Fruit fly (Drosophila melanogaster): Measurements from ENCODE around the gene MagR.
A peak's percentile ranks its signal among the peaks of the same experiment; 100 is the strongest.

Gene MagR

DNA sequence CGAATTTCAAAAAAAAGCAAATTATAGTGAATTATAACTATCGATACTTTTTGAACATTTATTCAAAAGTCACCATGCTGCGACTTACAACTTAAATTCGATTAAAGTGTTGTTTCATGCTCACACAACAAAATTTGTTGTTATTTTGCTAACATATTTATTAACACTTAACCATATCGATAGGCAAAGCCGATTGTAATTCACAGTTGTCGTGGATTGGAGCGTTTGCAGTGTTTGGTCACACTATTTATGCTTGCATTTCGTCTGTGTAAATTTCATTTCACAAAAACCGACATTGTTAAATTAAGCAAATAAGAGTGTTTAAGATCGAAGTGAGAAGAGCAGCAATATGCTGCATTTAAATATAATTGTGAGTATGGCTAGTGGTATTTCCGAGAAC, 21.7 kb upstream of the MagR start, which contains the start of gene HUWE1 (continued):
- TF ChIP-seq CG2120 (GFP tag; optimal IDR thresholded peaks at IDR 0.05) (peak; percentile 63), CG18011 (GFP tag; optimal IDR thresholded peaks at IDR 0.05) (no peak), CG6683 (GFP tag; optimal IDR thresholded peaks at IDR 0.05) (no peak), gem (tag; optimal IDR thresholded peaks at IDR 0.05) (no peak), CG4707 (GFP tag; optimal IDR thresholded peaks at IDR 0.05) (no peak), eve (GFP tag; optimal IDR thresholded peaks at IDR 0.05) (no peak), toy (GFP tag; IDR thresholded peaks at IDR 0.05) (no peak), chn (GFP tag; optimal IDR thresholded peaks at IDR 0.05) (no peak), CG14965 (GFP tag; optimal IDR thresholded peaks at IDR 0.05; ENCODE audit: borderline replicate concordance) (no peak), inv (GFP tag; IDR thresholded peaks at IDR 0.05; ENCODE audit: partially characterized antibody) (peak; percentile 72), otp (GFP tag; IDR thresholded peaks at IDR 0.05) (no peak), CHES-1-like (GFP tag; optimal IDR thresholded peaks at IDR 0.05) (peak; percentile 43), D19B (GFP tag; optimal IDR thresholded peaks at IDR 0.05) (no peak), Dip3 (GFP tag; optimal IDR thresholded peaks at IDR 0.05) (no peak), CG7987 (GFP tag; optimal IDR thresholded peaks at IDR 0.05) (peak; percentile 27), fu2 (GFP tag; optimal IDR thresholded peaks at IDR 0.05) (no peak), cas (GFP tag; IDR thresholded peaks at IDR 0.05) (no peak), Dp (GFP tag; optimal IDR thresholded peaks at IDR 0.05) (peak; percentile 68), nom (GFP tag; optimal IDR thresholded peaks at IDR 0.05) (peak; percentile 32), Bgb (GFP tag; IDR thresholded peaks at IDR 0.05; ENCODE audit: partially characterized antibody) (peak; percentile 79), CG12391 (tag; optimal IDR thresholded peaks at IDR 0.05) (peak; percentile 37), HLH54F (GFP tag; optimal IDR thresholded peaks at IDR 0.05) (peak; percentile 34), Dref (GFP tag; IDR thresholded peaks at IDR 0.05) (peak; percentile 82), unc-4 (GFP tag; IDR thresholded peaks at IDR 0.05; ENCODE audit: partially characterized antibody) (peak; percentile 86), Nf-YB (GFP tag; optimal IDR thresholded peaks at IDR 0.05) (no peak), Antp (GFP tag; optimal IDR thresholded peaks at IDR 0.05) (no peak), stwl (tag; optimal IDR thresholded peaks at IDR 0.05) (peak; percentile 87), gfzf (GFP tag; optimal IDR thresholded peaks at IDR 0.05) (peak; percentile 86), CG4820 (GFP tag; optimal IDR thresholded peaks at IDR 0.05) (no peak), CG10543 (GFP tag; optimal IDR thresholded peaks at IDR 0.05) (no peak), ci (GFP tag; IDR thresholded peaks at IDR 0.05) (no peak), sens-2 (GFP tag; IDR thresholded peaks at IDR 0.05) (no peak), CG3163 (GFP tag; optimal IDR thresholded peaks at IDR 0.05) (peak; percentile 33), CG8944 (GFP tag; optimal IDR thresholded peaks at IDR 0.05) (no peak), CG15601 (tag; optimal IDR thresholded peaks at IDR 0.05) (peak; percentile 69), CG12219 (GFP tag; optimal IDR thresholded peaks at IDR 0.05) (no peak), CG30020 (tag; optimal IDR thresholded peaks at IDR 0.05) (peak; percentile 54), ato (GFP tag; IDR thresholded peaks at IDR 0.05; ENCODE audit: partially characterized antibody) (peak; percentile 61; the same call in 1 of the 2 replicates), zen2 (GFP tag; IDR thresholded peaks at IDR 0.05; ENCODE audit: partially characterized antibody) (peak; percentile 58; the same call in 2 of the 3 replicates), Atf6 (GFP tag; IDR thresholded peaks at IDR 0.05) (no peak), Sox102F (GFP tag; optimal IDR thresholded peaks at IDR 0.05) (no peak), CG15073 (GFP tag; optimal IDR thresholded peaks at IDR 0.05) (no peak), org-1 (GFP tag; optimal IDR thresholded peaks at IDR 0.05) (no peak), CG18476 (GFP tag; optimal IDR thresholded peaks at IDR 0.05) (no peak), CG17361 (GFP tag; IDR thresholded peaks at IDR 0.05) (no peak), tll (GFP tag; optimal IDR thresholded peaks at IDR 0.05) (peak in 1 of 2 experiments; percentile 9), CG12299 (tag; optimal IDR thresholded peaks at IDR 0.05) (peak; percentile 32), CG3995 (GFP tag; optimal IDR thresholded peaks at IDR 0.05) (peak; percentile 98), CG2889 (GFP tag; IDR thresholded peaks at IDR 0.05) (no peak), nmo (GFP tag; optimal IDR thresholded peaks at IDR 0.05) (peak; percentile 68)

Measured in whole organism, embryonic.